Worm (Caenorhabditis elegans): ENCODE measurements around the gene Y9C9A.8.

DNA sequence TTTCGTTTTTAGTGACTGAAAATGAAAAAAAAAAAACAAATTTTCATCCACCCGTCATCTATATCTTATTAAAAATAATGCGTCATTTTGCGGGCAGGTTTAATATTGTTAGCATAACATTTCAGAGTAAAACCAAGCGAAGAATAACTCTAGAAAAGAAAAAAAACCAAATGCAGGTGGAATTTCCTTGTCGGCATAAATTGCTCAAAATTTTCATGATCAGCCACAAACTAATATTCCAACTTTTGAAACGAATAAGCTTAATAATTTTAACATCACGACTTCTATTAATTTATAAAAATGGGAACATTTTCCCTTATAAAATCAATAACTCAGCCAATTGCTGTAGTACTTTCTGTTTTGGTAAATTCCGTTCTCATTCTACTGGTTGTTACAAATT lies 14.5 kb upstream of the Y9C9A.8 start, which contains the start of gene str-155:
- no peak for TF ChIP-seq aly-1 (tag; optimal IDR thresholded peaks at IDR 0.05)
- TF ChIP-seq ama-1 (optimal IDR thresholded peaks at IDR 0.05), result no peak
- TF ChIP-seq flt-1 (GFP tag; IDR thresholded peaks at IDR 0.05), result no peak
- no peak for TF ChIP-seq ceh-13 (GFP tag; optimal IDR thresholded peaks at IDR 0.05)
- TF ChIP-seq pes-1 (GFP tag; IDR thresholded peaks at IDR 0.05), result no peak
- no peak for TF ChIP-seq tbx-11 (GFP tag; IDR thresholded peaks at IDR 0.05)
- TF ChIP-seq hnd-1 (tag; optimal IDR thresholded peaks at IDR 0.05), result no peak
- no peak for TF ChIP-seq ets-7 (tag; optimal IDR thresholded peaks at IDR 0.05)
- TF ChIP-seq hmbx-1 (tag; optimal IDR thresholded peaks at IDR 0.05), result no peak
- TF ChIP-seq tra-4 (tag; optimal IDR thresholded peaks at IDR 0.05), result no peak
- no peak for TF ChIP-seq F13C5.2 (tag; optimal IDR thresholded peaks at IDR 0.05)

Data from whole organism, early embryonic.